Worm (Caenorhabditis elegans) whole organism, L2 larva: ENCODE data around the gene oac-5.

Source experiments
- C34F6.9 ChIP-seq: fragments of 150-350 bp; optimal IDR thresholded peaks from 2 replicates; lab custom pipeline; 2014; ENCODE audit warnings: missing biosample characterization, missing genetic modification characterization
- F13H6.1 ChIP-seq: sonication (generic microtip); optimal IDR thresholded peaks from 2 replicates; lab custom pipeline; 2016; ENCODE audit warnings: missing genetic modification characterization, missing compliant biosample characterization
- R02D3.7 ChIP-seq: fragments of 150-350 bp; optimal IDR thresholded peaks from 2 replicates; lab custom pipeline; 2014; ENCODE audit warnings: missing biosample characterization, missing genetic modification characterization
- Y55F3AM.14 ChIP-seq: fragments of 200-800 bp; sonication (Bioruptor generic); optimal IDR thresholded peaks from 2 replicates; lab custom pipeline; 2018; ENCODE audit warnings: mild to moderate bottlenecking, missing genetic modification characterization, missing compliant biosample characterization
- ZK546.5 ChIP-seq: sonication (generic microtip); optimal IDR thresholded peaks from 2 replicates; lab custom pipeline; 2017; ENCODE audit warnings: missing biosample characterization, missing genetic modification characterization
- alr-1 ChIP-seq: fragments of 150-350 bp; optimal IDR thresholded peaks from 2 replicates; lab custom pipeline; 2014; ENCODE audit warnings: missing biosample characterization, missing genetic modification characterization
- blmp-1 ChIP-seq: sonication (generic microtip); optimal IDR thresholded peaks from 2 replicates; lab custom pipeline; 2017; ENCODE audit warnings: missing genetic modification characterization, mild to moderate bottlenecking, missing compliant biosample characterization, antibody characterized with exemption, moderate library complexity; ENCODE audit not compliant: insufficient read depth
- ceh-82 ChIP-seq: fragments of 150-350 bp; optimal IDR thresholded peaks from 2 replicates; lab custom pipeline; 2014; ENCODE audit warnings: missing biosample characterization, missing genetic modification characterization
- crh-2 ChIP-seq: sonication (generic microtip); optimal IDR thresholded peaks from 2 replicates; lab custom pipeline; 2017; ENCODE audit warnings: missing biosample characterization, missing genetic modification characterization
- egl-27 ChIP-seq: sonication (generic microtip); optimal IDR thresholded peaks from 3 replicates; lab custom pipeline; 2017; ENCODE audit warnings: missing biosample characterization, missing genetic modification reagents, missing genetic modification characterization
- elt-3 ChIP-seq: sonication (generic microtip); optimal IDR thresholded peaks from 2 replicates; lab custom pipeline; 2017; ENCODE audit warnings: missing biosample characterization, missing genetic modification characterization
- fos-1 ChIP-seq: fragments of 150-350 bp; optimal IDR thresholded peaks from 2 replicates; lab custom pipeline; 2014; ENCODE audit warnings: missing biosample characterization, missing genetic modification characterization
- gmeb-1 ChIP-seq: fragments of 150-350 bp; optimal IDR thresholded peaks from 2 replicates; lab custom pipeline; 2014; ENCODE audit warnings: missing biosample characterization, missing genetic modification characterization
- lin-11 ChIP-seq: fragments of 150-350 bp; sonication (generic microtip); optimal IDR thresholded peaks from 2 replicates; lab custom pipeline; 2014; ENCODE audit warnings: missing biosample characterization, missing genetic modification characterization, inconsistent platforms, mixed read lengths
- lin-39 ChIP-seq: fragments of 150-350 bp; optimal IDR thresholded peaks from 2 replicates; lab custom pipeline; 2014; ENCODE audit warnings: missing biosample characterization, missing genetic modification reagents, missing genetic modification characterization
- mab-5 ChIP-seq: fragments of 150-350 bp; optimal IDR thresholded peaks from 2 replicates; lab custom pipeline; 2014; ENCODE audit warnings: missing biosample characterization, missing genetic modification characterization
- mbf-1 ChIP-seq: sonication (generic microtip); optimal IDR thresholded peaks from 2 replicates; lab custom pipeline; 2017; ENCODE audit warnings: missing biosample characterization, missing genetic modification characterization
- nhr-10 ChIP-seq: sonication (generic microtip); optimal IDR thresholded peaks from 2 replicates; lab custom pipeline; 2017; ENCODE audit warnings: missing biosample characterization, missing genetic modification characterization
- nhr-11 ChIP-seq: fragments of 150-350 bp; optimal IDR thresholded peaks from 2 replicates; lab custom pipeline; 2014; ENCODE audit warnings: missing biosample characterization, missing genetic modification characterization
- nhr-129 ChIP-seq: fragments of 150-350 bp; optimal IDR thresholded peaks from 2 replicates; lab custom pipeline; 2014; ENCODE audit warnings: missing biosample characterization, missing genetic modification characterization
- nhr-21 ChIP-seq: fragments of 150-350 bp; optimal IDR thresholded peaks from 2 replicates; lab custom pipeline; 2014; ENCODE audit warnings: missing biosample characterization, missing genetic modification characterization
- nhr-25 ChIP-seq: fragments of 150-350 bp; sonication (generic microtip); optimal IDR thresholded peaks from 3 replicates; lab custom pipeline; 2014; ENCODE audit warnings: missing biosample characterization, missing genetic modification characterization
- nhr-6 ChIP-seq: fragments of 150-350 bp; optimal IDR thresholded peaks from 2 replicates; lab custom pipeline; 2014; ENCODE audit warnings: missing biosample characterization, missing genetic modification characterization
- nhr-77 ChIP-seq: fragments of 150-350 bp; optimal IDR thresholded peaks from 2 replicates; lab custom pipeline; 2014; ENCODE audit warnings: missing biosample characterization, missing genetic modification characterization
- sma-3 ChIP-seq: sonication (generic microtip); optimal IDR thresholded peaks from 2 replicates; lab custom pipeline; 2016; ENCODE audit warnings: missing genetic modification reagents, missing genetic modification characterization, missing compliant biosample characterization
- sma-9 ChIP-seq, 2 experiments: fragments of 150-350 bp in 1 of 2; sonication (generic microtip) in 1 of 2; optimal IDR thresholded peaks; 2 replicates each; lab custom pipeline; 2014 to 2016; ENCODE audit warnings: missing genetic modification characterization in 2 of 2, mild to moderate bottlenecking in 1 of 2, missing biosample characterization in 1 of 2, missing compliant biosample characterization in 1 of 2, missing genetic modification reagents in 1 of 2, moderate library complexity in 1 of 2
- unc-39 ChIP-seq: fragments of 150-350 bp; optimal IDR thresholded peaks from 2 replicates; lab custom pipeline; 2014; ENCODE audit warnings: missing biosample characterization, missing genetic modification characterization
- unc-62 ChIP-seq: fragments of 150-350 bp; optimal IDR thresholded peaks from 2 replicates; lab custom pipeline; 2014; ENCODE audit warnings: missing biosample characterization, missing genetic modification reagents, missing genetic modification characterization
- ztf-1 ChIP-seq: fragments of 200-800 bp; sonication (Bioruptor generic); conservative IDR thresholded peaks from 2 replicates; pipeline ENCODE4 v1.3.6; 2022; ENCODE audit warnings: missing genetic modification characterization, missing compliant biosample characterization

oac-5 gene

ce11 chrV:16269556-16269955, 23.0 kb upstream of the oac-5 start, which contains the start of the genes fbxa-2 and T13F3.8:
Gene fbxa-2, minus strand, starts transcription at chrV:16269656.
Gene T13F3.8, plus strand, starts transcription at chrV:16269800.
- TF ChIP-seq fos-1 (tag; lab: Kevin White, UChicago) (no peak), nhr-129 (tag; lab: Kevin White, UChicago) (no peak), elt-3 (tag; lab: Kevin White, UChicago) (no peak)

DNA sequence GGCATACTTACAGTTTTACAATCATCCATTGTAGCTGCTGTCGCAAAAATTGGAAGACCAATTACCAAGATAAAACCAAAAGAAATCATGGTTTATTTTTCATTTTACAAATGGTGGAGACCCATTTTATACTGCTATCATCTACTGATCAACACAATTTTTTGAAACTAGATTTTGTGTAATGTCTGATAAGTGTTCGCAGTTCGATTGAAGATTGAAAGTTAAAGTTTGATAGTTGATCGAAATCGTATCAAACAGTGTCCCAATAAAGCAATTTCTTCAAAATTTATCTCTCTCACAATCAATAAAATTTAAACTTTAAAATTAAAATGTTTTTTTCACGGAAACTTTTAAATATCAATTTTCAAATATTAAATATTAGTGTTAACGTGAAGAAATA, 21.4 kb upstream of the oac-5 start, which contains the start of gene T13F3.6:
Gene T13F3.6, minus strand, starts transcription at position 101 of the 400 bp plus-strand sequence.
- no peak for TF ChIP-seq ZK546.5 (tag; lab: Kevin White, UChicago)
- no peak for TF ChIP-seq lin-39
- no peak for TF ChIP-seq ztf-1 (GFP tag; lab: Robert Waterston, UW)
- no peak for TF ChIP-seq nhr-6 (tag; lab: Kevin White, UChicago)
- no peak for TF ChIP-seq sma-3 (GFP tag; lab: Kevin White, UChicago)
- TF ChIP-seq mab-5 (tag; lab: Kevin White, UChicago) = no peak
- no peak for TF ChIP-seq elt-3 (tag; lab: Kevin White, UChicago)
- no peak for TF ChIP-seq crh-2 (tag; lab: Kevin White, UChicago)
- no peak for TF ChIP-seq nhr-77 (tag; lab: Kevin White, UChicago)
- no peak for TF ChIP-seq nhr-11 (tag; lab: Kevin White, UChicago)
- TF ChIP-seq fos-1 (tag; lab: Kevin White, UChicago) = no peak
- no peak for TF ChIP-seq alr-1 (tag; lab: Kevin White, UChicago)
- TF ChIP-seq Y55F3AM.14 (GFP tag; lab: Kevin White, UChicago) = no peak
- no peak for TF ChIP-seq unc-39 (tag; lab: Kevin White, UChicago)
- TF ChIP-seq egl-27 = no peak
- no peak for TF ChIP-seq C34F6.9

- TF ChIP-seq nhr-77 (tag; lab: Kevin White, UChicago) (no peak), elt-3 (tag; lab: Kevin White, UChicago) (no peak), nhr-25 (tag; lab: Kevin White, UChicago) (no peak), mbf-1 (no peak), unc-39 (tag; lab: Kevin White, UChicago) (no peak)
Measured at ce11 chrV:16275347-16275746, 17.2 kb upstream of the oac-5 start, which contains the start of gene pacl-1. Gene pacl-1, minus strand, starts transcription at chrV:16275447.

DNA sequence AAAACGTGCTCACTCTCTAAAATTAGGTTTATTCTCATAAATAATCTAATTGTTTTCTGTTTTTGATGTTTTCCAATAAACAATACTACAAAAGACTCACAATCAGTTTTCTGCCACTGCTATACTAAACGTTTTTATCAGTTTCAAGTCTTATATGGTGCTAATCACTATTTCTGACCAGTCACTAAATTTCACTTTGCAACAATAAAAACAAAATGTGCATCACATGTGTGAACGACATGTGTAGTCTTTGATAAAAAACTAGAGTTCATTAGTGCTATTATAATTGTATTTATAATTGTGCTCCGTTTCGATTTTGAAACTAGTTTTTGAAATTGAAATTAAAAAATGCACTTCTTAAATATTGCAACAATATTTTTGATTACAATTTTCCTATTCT, 14.6 kb upstream of the oac-5 start, which contains the start of gene cyp-37B1:
Gene cyp-37B1, plus strand, starts transcription at position 199 of the 400 bp plus-strand sequence.
- TF ChIP-seq crh-2 (tag; lab: Kevin White, UChicago) (peak; percentile 10), ZK546.5 (tag; lab: Kevin White, UChicago) (no peak), nhr-77 (tag; lab: Kevin White, UChicago) (no peak), mab-5 (tag; lab: Kevin White, UChicago) (no peak), gmeb-1 (tag; lab: Kevin White, UChicago) (peak; percentile 45), fos-1 (tag; lab: Kevin White, UChicago) (peak; percentile 64), R02D3.7 (tag; lab: Kevin White, UChicago) (no peak), sma-9 (GFP tag; optimal IDR thresholded peaks at IDR 0.05; lab: Kevin White, UChicago) (peak; percentile 76), sma-9 (tag; optimal IDR thresholded peaks at IDR 0.05; lab: Kevin White, UChicago) (no peak)

ce11 chrV:16282147-16282546, 10.4 kb upstream of the oac-5 start, which contains the start of gene F28G4.2:
Gene F28G4.2, minus strand, starts transcription at chrV:16282321.
- no peak for TF ChIP-seq lin-39
- peak; percentile 40 for TF ChIP-seq blmp-1
- TF ChIP-seq, all 48 proteins: peak for 1

DNA sequence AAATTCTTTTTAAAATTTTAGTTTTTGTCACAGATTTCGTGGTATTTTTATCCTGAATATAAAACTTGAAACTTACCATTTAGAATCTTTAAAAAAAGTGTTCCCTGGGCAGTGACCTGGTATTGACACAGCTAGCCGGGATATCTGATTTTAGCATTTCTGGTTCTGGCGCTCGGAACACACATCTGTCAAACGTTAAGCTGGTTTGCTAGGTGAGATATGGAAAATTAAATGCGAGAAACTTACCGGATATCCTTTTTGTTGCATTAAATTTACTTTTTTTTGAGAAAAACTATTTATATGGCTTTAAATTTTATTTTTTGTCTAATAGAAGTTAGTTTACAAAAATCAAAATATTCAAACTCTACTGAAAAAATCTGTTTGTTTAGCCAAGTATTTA, 6.7 kb upstream of the oac-5 start, which contains the start of gene F28G4.4:
Gene F28G4.4, minus strand, starts transcription at position 101 of the 400 bp plus-strand sequence.
- TF ChIP-seq ceh-82 (tag; lab: Kevin White, UChicago) = no peak
- no peak for TF ChIP-seq F13H6.1 (tag; lab: Kevin White, UChicago)
- no peak for TF ChIP-seq unc-62 (GFP tag; lab: Kevin White, UChicago)
- no peak for TF ChIP-seq nhr-10

- TF ChIP-seq nhr-21 (tag; lab: Kevin White, UChicago) (no peak), sma-9 (GFP tag; optimal IDR thresholded peaks at IDR 0.05; lab: Kevin White, UChicago) (no peak), sma-9 (tag; optimal IDR thresholded peaks at IDR 0.05; lab: Kevin White, UChicago) (no peak), alr-1 (tag; lab: Kevin White, UChicago) (no peak), unc-39 (tag; lab: Kevin White, UChicago) (no peak), lin-11 (tag; lab: Kevin White, UChicago) (no peak)
- TF ChIP-seq, all 48 proteins: peak for 0
Measured at ce11 chrV:16287619-16288018, 4.9 kb upstream of the oac-5 start, which contains the start of gene F28G4.3. Gene F28G4.3, minus strand, starts transcription at chrV:16287719.
